Fruit fly (Drosophila melanogaster) whole organism, adult: ENCODE results near the gene CG3632.

Experiments used
- CG12768 ChIP-seq: fragments of 200-800 bp; sonication (Bioruptor generic); optimal IDR thresholded peaks from 2 replicates; lab custom pipeline; 2017; ENCODE audit warnings: missing biosample characterization, missing genetic modification characterization, mild to moderate bottlenecking, moderate library complexity, missing genetic modification reagents
- CG7101 ChIP-seq: fragments of 200-800 bp; sonication (Bioruptor generic); optimal IDR thresholded peaks from 2 replicates; lab custom pipeline; 2018; ENCODE audit warnings: missing biosample characterization, mild to moderate bottlenecking, missing genetic modification characterization, moderate library complexity
- Clk ChIP-seq: fragments of 200-800 bp; sonication (Bioruptor generic); optimal IDR thresholded peaks from 2 replicates; lab custom pipeline; 2017; ENCODE audit warnings: missing biosample characterization, missing genetic modification characterization
- Crg-1 ChIP-seq: fragments of 200-800 bp; sonication (Bioruptor generic); optimal IDR thresholded peaks from 2 replicates; lab custom pipeline; 2016; ENCODE audit warnings: missing biosample characterization, missing genetic modification characterization
- cic ChIP-seq: fragments of 200-800 bp; sonication (Bioruptor generic); optimal IDR thresholded peaks from 2 replicates; lab custom pipeline; 2017; ENCODE audit warnings: missing biosample characterization, mild to moderate bottlenecking, missing genetic modification characterization, moderate library complexity
- cnc ChIP-seq, 2 experiments: fragments of >200 bp; optimal IDR thresholded peaks; 2 replicates each; lab custom pipeline; 2017
- pad ChIP-seq: fragments of 200-800 bp; sonication (Bioruptor generic); optimal IDR thresholded peaks from 3 replicates; lab custom pipeline; 2017; ENCODE audit warnings: missing biosample characterization, missing genetic modification characterization, mild to moderate bottlenecking, moderate library complexity, missing genetic modification reagents
- toe ChIP-seq: fragments of 200-800 bp; sonication (Bioruptor generic); optimal IDR thresholded peaks from 2 replicates; lab custom pipeline; 2016; ENCODE audit warnings: missing biosample characterization, missing genetic modification characterization

dm6 chrX:16288492-16288964 is 7.9 kb upstream of the CG3632 start, which contains the start of the genes CG32576 and caz:
- TF ChIP-seq cnc (optimal IDR thresholded peaks at IDR 0.05; lab: Kevin White, UChicago), result no peak
- TF ChIP-seq toe (GFP tag; lab: Kevin White, UChicago), result no peak
- peak; percentile 80 for TF ChIP-seq CG7101
- peak; percentile 89 for TF ChIP-seq Crg-1 (GFP tag; lab: Kevin White, UChicago)
- peak; percentile 59 for TF ChIP-seq cic (GFP tag; lab: Kevin White, UChicago)
- TF ChIP-seq CG12768, result no peak
- TF ChIP-seq pad, result peak; percentile 68
- no peak for TF ChIP-seq Clk
